Worm (Caenorhabditis elegans): ENCODE data around the gene C01G10.14.

DNA sequence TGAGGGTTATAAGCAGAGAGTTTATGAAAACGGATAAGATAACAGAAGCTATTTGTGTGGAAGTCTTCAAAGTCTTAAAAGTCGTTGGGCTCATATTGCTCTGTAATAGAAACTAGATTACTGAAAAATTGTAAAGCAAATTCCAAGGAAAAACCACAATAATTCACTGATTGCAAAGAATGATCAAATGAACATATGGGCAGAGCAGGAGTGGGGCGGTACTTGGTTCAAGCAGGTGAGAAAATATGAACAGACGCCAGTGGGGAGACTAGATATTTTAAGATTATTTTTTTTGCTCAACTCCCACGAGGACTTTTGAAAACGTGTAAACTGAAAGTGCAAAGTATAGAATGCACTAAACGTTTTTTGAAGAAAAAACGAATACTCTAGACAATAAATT is 26.7 kb upstream of the C01G10.14 start, which contains the start of gene str-171:
- TF ChIP-seq fos-1 (tag; optimal IDR thresholded peaks at IDR 0.05) (no peak), skn-1 (tag; optimal IDR thresholded peaks at IDR 0.05) (no peak), sox-4 (tag; optimal IDR thresholded peaks at IDR 0.05) (no peak), pqm-1 (tag; optimal IDR thresholded peaks at IDR 0.05) (no peak), ces-1 (GFP tag; optimal IDR thresholded peaks at IDR 0.05) (no peak)
